Worm (Caenorhabditis elegans): ENCODE measurements around the gene glb-3.

glb-3 gene

DNA sequence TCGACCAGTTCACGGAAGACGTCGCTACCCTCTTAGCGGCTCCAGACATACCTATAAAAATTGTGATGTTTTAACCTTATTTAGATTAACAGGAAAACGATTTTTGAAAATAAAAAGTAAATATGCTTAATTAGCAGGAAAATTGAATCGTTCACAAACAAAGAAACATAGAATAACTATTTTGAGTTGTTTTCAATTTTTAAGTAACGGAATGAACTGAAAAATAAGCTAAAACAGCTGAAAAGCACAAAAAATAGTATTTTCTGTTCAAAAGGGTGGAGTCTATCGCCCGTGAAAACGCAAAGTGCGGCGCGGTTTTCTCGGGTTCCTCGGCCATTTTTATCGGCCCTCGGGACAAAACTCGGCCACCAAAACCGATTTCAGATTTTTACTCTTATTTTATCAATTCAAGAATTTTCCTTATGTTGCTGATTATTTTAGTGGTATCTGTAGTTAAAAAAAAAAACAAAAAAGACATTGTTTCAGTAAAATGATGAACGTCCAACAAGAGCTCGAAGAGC is 10.5 kb upstream of the glb-3 start, which contains the start of the genes atp-5 and lmtr-3:
atp-5 (minus strand) TSS at position 51 of the 521 bp plus-strand sequence.
lmtr-3 (plus strand) TSS at position 370 of the 521 bp plus-strand sequence.
- TF ChIP-seq unc-62 (GFP tag; optimal IDR thresholded peaks at IDR 0.05): no peak

- TF ChIP-seq unc-62 (GFP tag; optimal IDR thresholded peaks at IDR 0.05): no peak
Measured at ce11 chrV:11124922-11125321, 9.5 kb upstream of the glb-3 start, which contains the start of gene C06H2.2. Gene C06H2.2, plus strand, starts transcription at chrV:11125222.

ce11 chrV:11127197-11127596 is 7.2 kb upstream of the glb-3 start, which contains the start of gene jmjd-5:
Gene jmjd-5, plus strand, starts transcription at chrV:11127497.
- no peak for TF ChIP-seq unc-62 (GFP tag; optimal IDR thresholded peaks at IDR 0.05)

DNA sequence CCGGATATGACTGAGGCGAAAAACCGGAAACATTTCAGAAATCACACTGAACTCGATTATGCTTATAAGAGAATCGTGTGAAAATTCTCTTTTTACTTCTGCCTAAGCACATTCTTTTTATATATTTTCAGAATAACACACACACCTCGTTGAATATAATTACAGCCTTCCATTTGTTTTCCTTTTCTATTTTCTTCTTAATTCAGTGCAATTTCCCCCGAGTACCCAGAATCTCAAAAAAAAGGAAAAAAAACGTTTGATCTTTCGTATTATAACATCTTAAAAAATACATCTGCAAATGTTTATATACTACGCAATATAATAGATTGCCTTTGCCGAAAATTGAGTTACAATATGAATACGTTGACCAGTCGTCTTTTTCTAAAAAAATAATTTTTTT is 2.6 kb upstream of the glb-3 start:
- TF ChIP-seq unc-62 (GFP tag; optimal IDR thresholded peaks at IDR 0.05): no peak

DNA sequence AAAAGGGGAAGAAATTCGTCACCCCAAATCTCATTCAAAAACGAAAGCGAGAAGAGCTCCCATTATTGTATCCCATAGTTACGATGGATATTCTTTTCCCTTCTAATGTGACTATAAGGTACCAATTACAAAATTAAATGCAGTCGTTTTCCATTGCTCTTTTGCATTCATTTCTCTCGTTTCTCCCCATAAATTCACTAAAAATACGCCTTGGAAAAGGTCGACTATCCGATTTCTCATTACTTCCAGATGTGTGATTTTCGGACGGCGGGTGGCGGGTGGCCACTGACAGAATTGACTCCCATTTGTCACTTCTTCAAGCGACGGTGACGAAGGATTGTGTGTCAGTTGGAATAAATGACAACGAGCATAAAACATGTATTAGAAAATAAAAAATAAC is 880 bp upstream of the glb-3 start:
- no peak for TF ChIP-seq unc-62 (GFP tag; optimal IDR thresholded peaks at IDR 0.05)

- TF ChIP-seq unc-62 (GFP tag; optimal IDR thresholded peaks at IDR 0.05): no peak
Measured at ce11 chrV:11140326-11140725, 5.9 kb downstream of the glb-3 start.

ce11 chrV:11141179-11141578 is 6.8 kb downstream of the glb-3 start, which contains the start of gene folt-1:
Gene folt-1, plus strand, starts transcription at chrV:11141479.
- no peak for TF ChIP-seq unc-62 (GFP tag; optimal IDR thresholded peaks at IDR 0.05)

- no peak for TF ChIP-seq unc-62 (GFP tag; optimal IDR thresholded peaks at IDR 0.05)
Measured at ce11 chrV:11144694-11145093, 10.3 kb downstream of the glb-3 start, which contains the start of gene C06H2.7. Gene C06H2.7, minus strand, starts transcription at chrV:11144794.

DNA sequence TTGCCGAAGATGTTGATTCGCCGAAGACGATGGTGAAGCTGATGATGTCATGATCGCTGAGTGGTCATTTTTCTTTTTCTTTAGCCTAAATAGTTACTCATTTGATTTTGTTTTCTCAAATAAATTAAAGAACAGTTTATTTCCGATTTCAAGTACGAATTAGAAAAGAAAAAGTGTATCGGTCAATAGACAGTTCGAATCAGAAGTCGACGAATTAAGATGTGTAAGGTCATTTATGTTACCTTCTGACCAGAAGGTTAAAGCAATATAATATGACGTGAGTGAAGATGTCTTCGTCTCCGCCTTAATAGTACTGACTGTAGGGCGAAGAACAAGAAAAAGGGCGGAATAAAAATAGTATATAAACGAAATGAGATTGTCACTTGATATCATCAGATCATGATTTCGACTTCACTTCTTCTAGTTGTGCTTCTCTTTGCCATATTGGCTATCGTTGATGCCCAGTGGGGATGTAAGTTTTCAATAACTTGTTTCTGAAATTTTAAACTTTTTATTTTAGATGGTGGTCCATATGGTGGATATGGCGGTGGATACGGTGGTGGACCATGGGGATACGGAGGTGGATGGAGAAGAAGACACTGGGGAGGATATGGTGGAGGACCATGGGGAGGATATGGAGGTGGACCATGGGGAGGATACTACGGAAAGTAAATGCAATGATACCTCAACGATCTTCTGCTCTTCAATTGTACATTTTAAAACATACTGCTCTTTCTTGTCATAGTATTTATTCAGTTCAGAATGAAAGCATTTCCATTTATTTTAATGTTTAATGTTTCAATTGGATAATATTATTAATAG is 12.8 kb downstream of the glb-3 start, which contains the start of the genes T19C4.24 and nlp-33:
T19C4.24 (minus strand) TSS at position 51 of the 822 bp plus-strand sequence.
nlp-33 (plus strand) TSS at position 389 of the 822 bp plus-strand sequence.
- no peak for TF ChIP-seq unc-62 (GFP tag; optimal IDR thresholded peaks at IDR 0.05)

DNA sequence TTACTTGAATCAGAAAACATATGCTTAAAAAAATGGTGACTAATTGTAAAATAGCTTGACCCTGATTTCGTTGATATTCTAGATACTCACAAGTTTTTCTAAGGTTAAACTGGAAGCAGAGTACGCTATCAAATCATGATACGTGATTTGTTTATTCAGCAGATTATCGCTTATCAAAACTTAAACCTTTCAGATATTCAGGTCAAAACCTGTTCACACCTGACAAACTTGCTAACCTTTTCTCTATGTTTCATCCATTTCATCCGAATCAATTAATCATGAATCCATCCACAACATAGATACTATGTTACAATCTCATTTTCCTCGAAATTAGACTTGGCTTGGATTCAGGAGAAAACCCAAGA is 13.4 kb downstream of the glb-3 start:
- no peak for TF ChIP-seq unc-62 (GFP tag; optimal IDR thresholded peaks at IDR 0.05)

- TF ChIP-seq unc-62 (GFP tag; optimal IDR thresholded peaks at IDR 0.05): no peak
Measured at ce11 chrV:11148971-11149370, 14.6 kb downstream of the glb-3 start.

DNA sequence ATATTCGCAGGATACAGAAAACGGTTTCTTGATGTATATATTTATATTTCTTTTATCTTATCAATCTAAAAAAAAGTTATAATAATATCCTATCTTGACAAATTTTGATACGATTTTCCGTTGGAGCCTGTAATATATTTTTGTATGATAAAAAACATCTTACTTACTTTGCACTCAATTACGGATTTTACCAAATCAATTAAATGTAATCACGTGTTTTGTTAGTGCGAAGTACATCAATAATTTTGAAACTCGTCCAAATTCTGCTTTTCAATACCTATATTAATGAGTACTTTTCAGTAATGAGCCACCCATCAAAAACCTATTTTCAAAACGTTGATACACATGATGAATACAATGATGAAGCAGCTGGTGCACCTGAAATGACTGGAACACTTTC is 15.0 kb downstream of the glb-3 start, which contains the start of gene T19C4.1:
T19C4.1 (plus strand) TSS at position 301 of the 400 bp plus-strand sequence.
- TF ChIP-seq unc-62 (GFP tag; optimal IDR thresholded peaks at IDR 0.05): no peak

DNA sequence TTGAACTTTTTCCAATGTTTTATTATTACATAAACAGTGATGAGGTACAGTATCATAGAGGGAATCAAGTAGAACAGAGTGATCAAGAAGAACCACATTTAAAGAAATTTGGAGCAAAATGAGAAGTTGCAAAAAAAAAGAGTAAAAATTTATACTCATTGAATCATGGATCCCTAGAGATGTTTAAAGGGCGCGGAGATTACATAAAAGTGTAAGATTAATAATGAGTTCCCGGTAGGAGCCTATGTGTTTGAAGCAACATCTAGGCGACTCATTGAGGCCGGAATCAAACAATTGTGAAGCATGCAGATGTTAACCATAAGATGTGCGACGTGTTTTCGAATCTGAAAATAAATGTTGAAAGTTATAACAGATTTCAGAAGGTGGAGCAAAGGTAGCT is 17.9 kb downstream of the glb-3 start, which contains the start of gene srg-39:
srg-39 (minus strand) TSS at position 101 of the 400 bp plus-strand sequence.
- TF ChIP-seq unc-62 (GFP tag; optimal IDR thresholded peaks at IDR 0.05): no peak

- TF ChIP-seq unc-62 (GFP tag; optimal IDR thresholded peaks at IDR 0.05): no peak
Measured at ce11 chrV:11155553-11155952, 21.2 kb downstream of the glb-3 start, which contains the start of gene srg-38. Gene srg-38, minus strand, starts transcription at chrV:11155653.

DNA sequence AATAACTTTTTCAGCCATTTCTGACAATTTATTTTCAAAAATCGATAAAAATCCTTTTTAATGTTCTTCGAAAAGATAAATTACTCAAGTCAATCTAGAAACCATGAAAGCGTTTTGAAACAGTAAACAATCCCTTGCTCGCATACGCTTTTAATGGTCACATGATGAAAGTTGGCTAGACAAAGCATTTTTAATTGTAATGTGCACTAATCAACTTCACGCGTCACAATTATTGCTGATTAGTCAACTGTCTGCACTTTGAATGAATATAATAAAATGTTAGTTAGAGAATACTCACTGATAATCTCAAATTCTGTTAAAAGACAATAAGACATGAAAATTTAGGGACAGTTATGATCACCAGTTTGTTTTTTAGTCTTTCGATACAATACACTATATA is 22.2 kb downstream of the glb-3 start:
- TF ChIP-seq unc-62 (GFP tag; optimal IDR thresholded peaks at IDR 0.05): no peak

- no peak for TF ChIP-seq unc-62 (GFP tag; optimal IDR thresholded peaks at IDR 0.05)
Measured at ce11 chrV:11157947-11158346, 23.6 kb downstream of the glb-3 start, which contains the start of gene srg-42. Gene srg-42, minus strand, starts transcription at chrV:11158047.
